Fruit fly (Drosophila melanogaster) whole organism, embryonic: ENCODE data around the gene Sec24CD.
A peak's percentile ranks its signal among the peaks of the same experiment; 100 is the strongest.

Experiments
- Abd-B ChIP-seq: fragments of 200-800 bp; sonication (Bioruptor generic); optimal IDR thresholded peaks from 2 replicates; lab custom pipeline; 2018; ENCODE audit warnings: missing biosample characterization, mild to moderate bottlenecking, missing genetic modification characterization, moderate library complexity
- Asciz ChIP-seq: fragments of 200-800 bp; sonication (Bioruptor generic); optimal IDR thresholded peaks from 2 replicates; lab custom pipeline; 2017; ENCODE audit warnings: missing biosample characterization, mild to moderate bottlenecking, missing genetic modification characterization, missing genetic modification reagents
- BEAF-32 ChIP-seq: fragments of 200-800 bp; sonication (Bioruptor generic); optimal IDR thresholded peaks from 3 replicates; lab custom pipeline; 2017; ENCODE audit warnings: missing biosample characterization, missing genetic modification characterization, mild to moderate bottlenecking, moderate library complexity, missing genetic modification reagents
- BtbVII ChIP-seq: fragments of 200-800 bp; sonication (Bioruptor generic); optimal IDR thresholded peaks from 3 replicates; lab custom pipeline; 2017; ENCODE audit warnings: missing biosample characterization, mild to moderate bottlenecking, missing genetic modification characterization
- CG10267 ChIP-seq: fragments of 200-800 bp; sonication (Bioruptor generic); optimal IDR thresholded peaks from 2 replicates; lab custom pipeline; 2018; ENCODE audit warnings: missing biosample characterization, mild to moderate bottlenecking, missing genetic modification characterization, moderate library complexity
- CG10565 ChIP-seq: fragments of 200-800 bp; sonication (Bioruptor generic); optimal IDR thresholded peaks from 3 replicates; lab custom pipeline; 2016; ENCODE audit warnings: missing biosample characterization, mild to moderate bottlenecking, missing genetic modification characterization
- CG11085 ChIP-seq: fragments of 200-800 bp; sonication (Bioruptor generic); IDR thresholded peaks from 2 replicates; pipeline ENCODE4 v1.3.6; 2022; ENCODE audit warnings: missing biosample characterization, missing genetic modification characterization
- CG14014 ChIP-seq: fragments of 200-800 bp; sonication (Bioruptor generic); IDR thresholded peaks from 2 replicates; pipeline ENCODE4 v1.3.6; 2022; ENCODE audit warnings: missing biosample characterization, missing genetic modification characterization
- CG15479 ChIP-seq: fragments of 200-800 bp; sonication (Bioruptor generic); optimal IDR thresholded peaks from 3 replicates; lab custom pipeline; 2019; ENCODE audit warnings: missing biosample characterization, mild to moderate bottlenecking, missing genetic modification characterization, moderate library complexity
- CG16813 ChIP-seq: fragments of 200-800 bp; sonication (Bioruptor generic); IDR thresholded peaks from 3 replicates; pipeline ENCODE4 v1.3.6; 2022; ENCODE audit warnings: missing biosample characterization, missing genetic modification characterization; ENCODE audit not compliant: partially characterized antibody
- CG18599 ChIP-seq: fragments of 200-800 bp; sonication (Bioruptor generic); optimal IDR thresholded peaks from 3 replicates; lab custom pipeline; 2017; ENCODE audit warnings: missing biosample characterization, missing genetic modification characterization, mild to moderate bottlenecking, moderate library complexity, missing genetic modification reagents
- CG30020 ChIP-seq: fragments of 200-800 bp; optimal IDR thresholded peaks from 2 replicates; lab custom pipeline; 2019; ENCODE audit warnings: missing biosample characterization, mild to moderate bottlenecking, missing genetic modification characterization, moderate library complexity
- CG30403 ChIP-seq: fragments of 200-800 bp; sonication (Bioruptor generic); optimal IDR thresholded peaks from 3 replicates; lab custom pipeline; 2016; ENCODE audit warnings: missing biosample characterization, missing genetic modification characterization
- CG34224 ChIP-seq: fragments of 200-800 bp; sonication (Bioruptor generic); IDR thresholded peaks from 3 replicates; pipeline ENCODE4 v1.3.6; 2022; ENCODE audit warnings: missing biosample characterization, missing genetic modification characterization; ENCODE audit not compliant: partially characterized antibody
- CG34422 ChIP-seq: fragments of 200-800 bp; sonication (Bioruptor generic); IDR thresholded peaks from 3 replicates; pipeline ENCODE4 v1.3.6; 2022; ENCODE audit warnings: missing biosample characterization, missing genetic modification characterization
- CG6791 ChIP-seq: fragments of 200-800 bp; sonication (Bioruptor generic); IDR thresholded peaks from 3 replicates; pipeline ENCODE4 v1.3.6; 2022; ENCODE audit warnings: missing biosample characterization, missing genetic modification characterization; ENCODE audit not compliant: partially characterized antibody
- CG7928 ChIP-seq: fragments of 200-800 bp; sonication (Bioruptor generic); optimal IDR thresholded peaks from 2 replicates; lab custom pipeline; 2017; ENCODE audit warnings: missing biosample characterization, mild to moderate bottlenecking, missing genetic modification characterization
- CG8290 ChIP-seq, 3 experiments: fragments of 200-800 bp; sonication (Bioruptor generic); optimal IDR thresholded peaks; 2 replicates each; lab custom pipeline; 2016 to 2019; ENCODE audit warnings: missing biosample characterization in 3 of 3, missing genetic modification characterization in 3 of 3, mild to moderate bottlenecking in 2 of 3, moderate library complexity in 1 of 3
- CG9727 ChIP-seq: fragments of 200-800 bp; sonication (Bioruptor generic); optimal IDR thresholded peaks from 3 replicates; lab custom pipeline; 2017; ENCODE audit warnings: missing biosample characterization, mild to moderate bottlenecking, missing genetic modification characterization
- CG9797 ChIP-seq: fragments of 200-800 bp; sonication (Bioruptor generic); optimal IDR thresholded peaks from 3 replicates; lab custom pipeline; 2018; ENCODE audit warnings: missing biosample characterization, mild to moderate bottlenecking, missing genetic modification characterization
- Chrac-16 ChIP-seq: fragments of 200-800 bp; sonication (Bioruptor generic); optimal IDR thresholded peaks from 3 replicates; lab custom pipeline; 2016; ENCODE audit warnings: missing biosample characterization, missing genetic modification characterization
- CkIIα-i1 ChIP-seq: fragments of 200-800 bp; sonication (Bioruptor generic); IDR thresholded peaks from 2 replicates; pipeline ENCODE4 v1.3.6; 2022; ENCODE audit warnings: missing biosample characterization, missing genetic modification characterization
- CoRest ChIP-seq: fragments of 200-800 bp; sonication (Bioruptor generic); optimal IDR thresholded peaks from 3 replicates; lab custom pipeline; 2018; ENCODE audit warnings: missing biosample characterization, mild to moderate bottlenecking, missing genetic modification characterization, moderate library complexity
- Doc3 ChIP-seq: fragments of 200-800 bp; sonication (Bioruptor generic); IDR thresholded peaks from 3 replicates; pipeline ENCODE4 v1.3.6; 2022; ENCODE audit warnings: missing biosample characterization, missing genetic modification characterization; ENCODE audit not compliant: partially characterized antibody
- Dp ChIP-seq: fragments of 200-800 bp; sonication (Bioruptor generic); optimal IDR thresholded peaks from 2 replicates; lab custom pipeline; 2018; ENCODE audit warnings: missing biosample characterization, mild to moderate bottlenecking, missing genetic modification characterization, moderate library complexity
- Ets97D ChIP-seq: fragments of 200-800 bp; sonication (Bioruptor generic); optimal IDR thresholded peaks from 3 replicates; lab custom pipeline; 2016; ENCODE audit warnings: missing biosample characterization, missing genetic modification characterization
- Fer1 ChIP-seq: fragments of 200-800 bp; sonication (Bioruptor generic); optimal IDR thresholded peaks from 2 replicates; lab custom pipeline; 2017; ENCODE audit warnings: missing biosample characterization, mild to moderate bottlenecking, missing genetic modification characterization
- HHEX ChIP-seq: fragments of 200-800 bp; sonication (Bioruptor generic); optimal IDR thresholded peaks from 3 replicates; lab custom pipeline; 2017; ENCODE audit warnings: missing biosample characterization, mild to moderate bottlenecking, missing genetic modification characterization, missing genetic modification reagents
- Hr51 ChIP-seq, 2 experiments: fragments of 200-800 bp; sonication (Bioruptor generic); optimal IDR thresholded peaks; 2 replicates in 1 of 2; 3 replicates in 1 of 2; lab custom pipeline; 2016 to 2018; ENCODE audit warnings: missing biosample characterization in 2 of 2, missing genetic modification characterization in 2 of 2, mild to moderate bottlenecking in 1 of 2, moderate library complexity in 1 of 2
- Lpt ChIP-seq: fragments of >200 bp; optimal IDR thresholded peaks from 2 replicates; lab custom pipeline; 2018; ENCODE audit warnings: missing biosample characterization, missing genetic modification characterization
- Nf-YA ChIP-seq: fragments of 200-800 bp; sonication (Bioruptor generic); IDR thresholded peaks from 2 replicates; pipeline ENCODE4 v1.3.6; 2022; ENCODE audit warnings: missing biosample characterization, missing genetic modification characterization
- Rfx ChIP-seq: fragments of 200-800 bp; sonication (Bioruptor generic); IDR thresholded peaks from 2 replicates; pipeline ENCODE4 v1.3.6; 2022; ENCODE audit warnings: missing biosample characterization, missing genetic modification characterization
- Sin3A ChIP-seq: fragments of >200 bp; optimal IDR thresholded peaks from 2 replicates; lab custom pipeline; 2018
- amos ChIP-seq: fragments of 200-800 bp; sonication (Bioruptor generic); IDR thresholded peaks from 2 replicates; pipeline ENCODE4 v1.3.6; 2022; ENCODE audit warnings: missing biosample characterization, missing genetic modification characterization; ENCODE audit not compliant: partially characterized antibody
- bbx ChIP-seq: fragments of 200-800 bp; sonication (Bioruptor generic); IDR thresholded peaks from 2 replicates; pipeline ENCODE4 v1.3.6; 2022; ENCODE audit warnings: missing biosample characterization, missing genetic modification characterization; ENCODE audit not compliant: partially characterized antibody
- bcd ChIP-seq: fragments of 200-800 bp; sonication (Bioruptor generic); optimal IDR thresholded peaks from 2 replicates; lab custom pipeline; 2017; ENCODE audit warnings: missing biosample characterization, mild to moderate bottlenecking, missing genetic modification characterization
- btn ChIP-seq: fragments of 200-800 bp; sonication (Bioruptor generic); optimal IDR thresholded peaks from 2 replicates; lab custom pipeline; 2016; ENCODE audit warnings: missing biosample characterization, missing genetic modification characterization
- eyg ChIP-seq: fragments of 200-800 bp; sonication (Bioruptor generic); optimal IDR thresholded peaks from 3 replicates; lab custom pipeline; 2016; ENCODE audit warnings: missing biosample characterization, missing genetic modification characterization
- gsb ChIP-seq: fragments of 200-800 bp; sonication (Bioruptor generic); IDR thresholded peaks from 2 replicates; pipeline ENCODE4 v1.3.6; 2022; ENCODE audit warnings: missing biosample characterization, missing genetic modification characterization
- kni ChIP-seq: fragments of 200-800 bp; sonication (Bioruptor generic); optimal IDR thresholded peaks from 3 replicates; lab custom pipeline; 2017; ENCODE audit warnings: mild to moderate bottlenecking, missing biosample characterization, missing genetic modification reagents, missing genetic modification characterization
- lab ChIP-seq: fragments of 200-800 bp; sonication (Bioruptor generic); optimal IDR thresholded peaks from 3 replicates; lab custom pipeline; 2017; ENCODE audit warnings: missing biosample characterization, missing genetic modification characterization, mild to moderate bottlenecking, moderate library complexity, missing genetic modification reagents
- lilli ChIP-seq: fragments of 200-800 bp; sonication (Bioruptor generic); optimal IDR thresholded peaks from 3 replicates; lab custom pipeline; 2016; ENCODE audit warnings: missing biosample characterization, missing genetic modification characterization
- mirr ChIP-seq: fragments of 200-800 bp; sonication (Bioruptor generic); optimal IDR thresholded peaks from 3 replicates; lab custom pipeline; 2018; ENCODE audit warnings: missing biosample characterization, mild to moderate bottlenecking, missing genetic modification characterization
- pzg ChIP-seq: fragments of 200-800 bp; sonication (Bioruptor generic); optimal IDR thresholded peaks from 3 replicates; lab custom pipeline; 2018; ENCODE audit warnings: missing biosample characterization, mild to moderate bottlenecking, missing genetic modification characterization, moderate library complexity
- twi ChIP-seq: fragments of 200-800 bp; optimal IDR thresholded peaks from 2 replicates; lab custom pipeline; 2019; ENCODE audit warnings: missing biosample characterization, mild to moderate bottlenecking, missing genetic modification characterization, moderate library complexity
- vfl ChIP-seq: fragments of 200-800 bp; sonication (Bioruptor generic); optimal IDR thresholded peaks from 2 replicates; lab custom pipeline; 2016; ENCODE audit warnings: missing biosample characterization, missing genetic modification characterization
- vvl ChIP-seq: fragments of 200-800 bp; sonication (Bioruptor generic); IDR thresholded peaks from 2 replicates; pipeline ENCODE4 v1.3.6; 2022; ENCODE audit warnings: missing biosample characterization, missing genetic modification characterization
- zen2 ChIP-seq: fragments of 200-800 bp; sonication (Bioruptor generic); IDR thresholded peaks from 3 replicates; pipeline ENCODE4 v1.3.6; 2022; ENCODE audit warnings: missing biosample characterization, missing genetic modification characterization; ENCODE audit not compliant: partially characterized antibody
- zfh1 ChIP-seq: fragments of 200-800 bp; sonication (Bioruptor generic); IDR thresholded peaks from 3 replicates; pipeline ENCODE4 v1.3.6; 2022; ENCODE audit warnings: missing biosample characterization, missing genetic modification characterization

The Sec24CD gene

DNA sequence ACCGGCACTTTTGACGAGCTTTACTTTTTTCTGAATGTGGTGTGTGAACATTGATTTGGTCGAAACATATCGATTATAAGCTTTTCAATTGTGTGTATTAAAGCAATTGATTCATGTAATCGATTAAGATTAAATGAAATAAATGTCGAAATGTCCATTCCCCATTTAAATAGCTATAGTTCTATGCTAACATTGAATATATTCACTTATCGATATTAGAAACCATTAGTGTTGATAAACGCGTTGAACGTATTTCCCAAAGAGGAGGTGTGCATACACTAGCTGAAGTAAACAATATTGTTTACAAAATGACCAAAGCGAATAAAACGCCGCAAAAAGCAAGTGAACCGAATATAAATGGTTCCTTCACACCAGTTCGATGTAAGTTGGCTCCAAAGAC, 22.6 kb downstream of the Sec24CD start, which contains the start of the genes Uch and CG34174 (continued):
- TF ChIP-seq pzg (GFP tag; lab: Kevin White, UChicago) (peak; percentile 78), Lpt (GFP tag; lab: Kevin White, UChicago) (no peak), CG10267 (tag; lab: Kevin White, UChicago) (peak; percentile 95), bcd (peak; percentile 24), Chrac-16 (GFP tag; lab: Kevin White, UChicago) (peak; percentile 5), zfh1 (GFP tag; lab: Robert Waterston, UW) (no peak), BEAF-32 (GFP tag; lab: Kevin White, UChicago) (peak; percentile 79), Rfx (GFP tag; lab: Robert Waterston, UW) (no peak), btn (GFP tag; lab: Kevin White, UChicago) (no peak), CG8290 (GFP tag; optimal IDR thresholded peaks at IDR 0.05; lab: Kevin White, UChicago) (peak; percentile 96), CG8290 (tag; optimal IDR thresholded peaks at IDR 0.05; lab: Kevin White, UChicago) (peak; percentile 59 to 82), mirr (GFP tag; lab: Kevin White, UChicago) (no peak), lilli (GFP tag; lab: Kevin White, UChicago) (no peak), CG30403 (peak; percentile 21), Ets97D (GFP tag; lab: Kevin White, UChicago) (peak; percentile 65), CG30020 (tag; lab: Kevin White, UChicago) (peak; percentile 32), Fer1 (GFP tag; lab: Kevin White, UChicago) (peak; percentile 45), zen2 (GFP tag; lab: Robert Waterston, UW) (peak; percentile 65; the same call in 2 of the 3 replicates), CoRest (tag; lab: Kevin White, UChicago) (peak; percentile 29), gsb (GFP tag; lab: Robert Waterston, UW) (no peak), CG34224 (GFP tag; lab: Robert Waterston, UW) (peak; percentile 68; the same call in 2 of the 3 replicates), lab (GFP tag; lab: Kevin White, UChicago) (no peak), amos (GFP tag; lab: Robert Waterston, UW) (peak; percentile 67; the same call in 1 of the 2 replicates), bbx (GFP tag; lab: Robert Waterston, UW) (peak; percentile 47), CG14014 (GFP tag; lab: Robert Waterston, UW) (no peak), CG10565 (GFP tag; lab: Kevin White, UChicago) (no peak), CG11085 (GFP tag; lab: Robert Waterston, UW) (no peak), vfl (GFP tag; lab: Kevin White, UChicago) (no peak), Hr51 (GFP tag; optimal IDR thresholded peaks at IDR 0.05; lab: Kevin White, UChicago) (peak in 1 of 2 experiments; percentile 3), vvl (no peak), CG16813 (peak; percentile 70), CG9797 (GFP tag; lab: Kevin White, UChicago) (no peak), CG15479 (GFP tag; lab: Kevin White, UChicago) (no peak), CG34422 (GFP tag; lab: Robert Waterston, UW) (peak; percentile 55; the same call in 1 of the 3 replicates), Sin3A (lab: Kevin White, UChicago) (peak; percentile 43), Asciz (GFP tag; lab: Kevin White, UChicago) (no peak), BtbVII (GFP tag; lab: Kevin White, UChicago) (peak; percentile 15), kni (GFP tag; lab: Kevin White, UChicago) (peak; percentile 18), eyg (GFP tag; lab: Kevin White, UChicago) (no peak), CG6791 (GFP tag; lab: Robert Waterston, UW) (peak; percentile 65), CG18599 (peak; percentile 24), Doc3 (GFP tag; lab: Robert Waterston, UW) (peak; percentile 72), Dp (GFP tag; lab: Kevin White, UChicago) (peak; percentile 50), CG9727 (GFP tag; lab: Kevin White, UChicago) (peak; percentile 12), twi (tag; lab: Kevin White, UChicago) (no peak), HHEX (no peak), CkIIα-i1 (GFP tag; lab: Robert Waterston, UW) (no peak), CG7928 (no peak), Nf-YA (no peak), Abd-B (GFP tag; lab: Kevin White, UChicago) (peak; percentile 44)
